Fruit fly (Drosophila melanogaster): ENCODE measurements around the gene yellow-k.

DNA sequence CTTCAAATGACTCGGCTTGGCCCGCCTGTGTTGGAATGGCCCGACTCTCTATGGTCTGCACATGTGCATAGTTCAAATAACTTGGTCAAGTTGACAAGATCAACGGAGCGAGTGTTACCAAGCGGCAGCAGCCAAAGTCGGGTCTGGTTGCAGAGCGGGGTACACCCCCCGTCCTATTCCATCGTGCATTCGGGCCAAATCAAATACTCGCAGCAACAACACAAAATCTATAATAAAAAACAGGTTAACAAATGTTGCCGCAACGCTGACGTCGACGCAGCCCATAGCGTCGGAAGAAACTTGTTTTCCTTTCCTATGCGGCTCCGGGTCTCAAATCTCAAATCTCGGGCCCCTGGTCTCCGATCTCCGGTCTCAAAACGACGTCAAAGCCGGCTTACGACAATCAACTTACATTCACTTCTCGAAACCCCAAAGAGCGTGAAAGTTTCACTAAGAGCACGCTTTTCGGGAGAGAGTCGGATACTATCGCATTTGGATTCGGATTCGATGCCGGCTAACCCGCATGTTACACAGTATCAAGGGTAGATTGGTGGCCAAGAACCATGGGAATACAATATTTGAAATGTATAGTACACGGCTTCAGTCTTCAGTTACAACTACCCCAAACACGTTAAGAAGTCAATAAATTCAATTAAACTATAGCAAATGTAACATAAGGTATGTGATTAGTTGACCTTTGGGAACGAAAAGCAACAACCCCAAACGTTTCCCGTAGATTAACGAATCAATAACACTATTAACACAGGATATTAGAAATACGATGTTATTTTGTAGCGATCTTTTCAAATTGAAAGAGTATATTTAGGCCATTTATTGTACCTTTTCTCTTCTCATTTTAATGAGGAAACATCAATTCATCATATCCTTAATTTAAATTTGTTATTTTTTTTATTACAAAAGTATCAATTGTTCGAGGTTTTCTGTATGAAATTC is 14.1 kb downstream of the yellow-k start:
- TF ChIP-seq CG2202 (tag; optimal IDR thresholded peaks at IDR 0.05) (peak; percentile 28), yki (optimal IDR thresholded peaks at IDR 0.05) (peak; percentile 14), CG1602 (GFP tag; optimal IDR thresholded peaks at IDR 0.05) (peak; percentile 72), p53 (GFP tag; optimal IDR thresholded peaks at IDR 0.05) (peak; percentile 16)

Measured in whole organism, embryonic.